Fruit fly (Drosophila melanogaster) whole organism, embryonic: ENCODE results near the gene Ccz1.

Experiments used
- ATbp ChIP-seq: fragments of 200-800 bp; sonication (Bioruptor generic); optimal IDR thresholded peaks from 2 replicates; lab custom pipeline; 2017; ENCODE audit warnings: missing biosample characterization, mild to moderate bottlenecking, missing genetic modification characterization, missing genetic modification reagents
- Awh ChIP-seq: fragments of 200-800 bp; sonication (Bioruptor generic); IDR thresholded peaks from 2 replicates; pipeline ENCODE4, ENCODE4 v1.3.6; 2022; ENCODE audit warnings: missing biosample characterization, missing genetic modification characterization
- CG10209 ChIP-seq: fragments of 200-800 bp; sonication (Bioruptor generic); optimal IDR thresholded peaks from 3 replicates; lab custom pipeline; 2017; ENCODE audit warnings: missing biosample characterization, mild to moderate bottlenecking, missing genetic modification characterization, missing genetic modification reagents
- CG10274 ChIP-seq: fragments of 200-800 bp; sonication (Bioruptor generic); optimal IDR thresholded peaks from 3 replicates; lab custom pipeline; 2017; ENCODE audit warnings: missing biosample characterization, mild to moderate bottlenecking, missing genetic modification characterization
- CG11398 ChIP-seq: fragments of 200-800 bp; sonication (Bioruptor generic); optimal IDR thresholded peaks from 2 replicates; lab custom pipeline; 2016; ENCODE audit warnings: missing biosample characterization, missing genetic modification characterization
- CG11695 ChIP-seq: fragments of 200-800 bp; sonication (Bioruptor generic); IDR thresholded peaks from 3 replicates; pipeline ENCODE4 v1.3.6; 2022; ENCODE audit warnings: missing biosample characterization, missing genetic modification characterization
- CG12104 ChIP-seq: fragments of 200-800 bp; sonication (Bioruptor generic); optimal IDR thresholded peaks from 3 replicates; lab custom pipeline; 2016; ENCODE audit warnings: missing biosample characterization, missing genetic modification characterization
- CG13123 ChIP-seq: fragments of 200-800 bp; sonication (Bioruptor generic); optimal IDR thresholded peaks from 2 replicates; lab custom pipeline; 2016; ENCODE audit warnings: missing biosample characterization, missing genetic modification characterization
- CG14014 ChIP-seq: fragments of 200-800 bp; sonication (Bioruptor generic); IDR thresholded peaks from 2 replicates; pipeline ENCODE4 v1.3.6; 2022; ENCODE audit warnings: missing biosample characterization, missing genetic modification characterization
- CG15011 ChIP-seq: fragments of 200-800 bp; sonication (Bioruptor generic); optimal IDR thresholded peaks from 3 replicates; lab custom pipeline; 2018; ENCODE audit warnings: missing biosample characterization, mild to moderate bottlenecking, missing genetic modification characterization
- CG2120 ChIP-seq: fragments of 200-800 bp; sonication (Bioruptor generic); optimal IDR thresholded peaks from 3 replicates; lab custom pipeline; 2016; ENCODE audit warnings: missing biosample characterization, missing genetic modification characterization
- CG2875 ChIP-seq: fragments of 200-800 bp; sonication (Bioruptor generic); optimal IDR thresholded peaks from 2 replicates; lab custom pipeline; 2017; ENCODE audit warnings: missing biosample characterization, mild to moderate bottlenecking, missing genetic modification characterization, missing genetic modification reagents
- CG2889 ChIP-seq: fragments of 200-800 bp; sonication (Bioruptor generic); IDR thresholded peaks from 3 replicates; pipeline ENCODE4 v1.3.6; 2022; ENCODE audit warnings: missing biosample characterization, missing genetic modification characterization
- CG30020 ChIP-seq: fragments of 200-800 bp; optimal IDR thresholded peaks from 2 replicates; lab custom pipeline; 2019; ENCODE audit warnings: missing biosample characterization, mild to moderate bottlenecking, missing genetic modification characterization, moderate library complexity
- CG30431 ChIP-seq: fragments of 200-800 bp; sonication (Bioruptor generic); optimal IDR thresholded peaks from 2 replicates; lab custom pipeline; 2017; ENCODE audit warnings: missing biosample characterization, missing genetic modification characterization
- CG34376 ChIP-seq: fragments of 200-800 bp; sonication (Bioruptor generic); optimal IDR thresholded peaks from 2 replicates; lab custom pipeline; 2018; ENCODE audit warnings: missing biosample characterization, mild to moderate bottlenecking, missing genetic modification characterization
- CG4854 ChIP-seq: fragments of 200-800 bp; sonication (Bioruptor generic); optimal IDR thresholded peaks from 2 replicates; lab custom pipeline; 2016; ENCODE audit warnings: missing biosample characterization, missing genetic modification characterization, inconsistent platforms
- CG5953 ChIP-seq: fragments of 200-800 bp; sonication (Bioruptor generic); IDR thresholded peaks from 2 replicates; pipeline ENCODE4 v1.3.6; 2022; ENCODE audit warnings: missing biosample characterization, missing genetic modification characterization
- CG6813 ChIP-seq: fragments of 200-800 bp; sonication (Bioruptor generic); optimal IDR thresholded peaks from 2 replicates; lab custom pipeline; 2017; ENCODE audit warnings: missing biosample characterization, missing genetic modification characterization, mild to moderate bottlenecking, moderate library complexity, missing genetic modification reagents
- CG7786 ChIP-seq: fragments of 200-800 bp; sonication (Bioruptor generic); optimal IDR thresholded peaks from 2 replicates; lab custom pipeline; 2016; ENCODE audit warnings: missing biosample characterization, missing genetic modification characterization
- D19A ChIP-seq: fragments of 200-800 bp; optimal IDR thresholded peaks from 3 replicates; lab custom pipeline; 2019; ENCODE audit warnings: missing biosample characterization, mild to moderate bottlenecking, missing genetic modification characterization, moderate library complexity
- Dref ChIP-seq: fragments of 200-800 bp; sonication (Bioruptor generic); IDR thresholded peaks from 2 replicates; pipeline ENCODE4 v1.3.6; 2022; ENCODE audit warnings: missing biosample characterization, missing genetic modification characterization
- GATAe ChIP-seq: fragments of 200-800 bp; sonication (Bioruptor generic); conservative IDR thresholded peaks from 2 replicates; pipeline ENCODE4 v1.3.6; 2022; ENCODE audit warnings: missing biosample characterization, missing genetic modification characterization
- H2.0 ChIP-seq: fragments of 200-800 bp; sonication (Bioruptor generic); IDR thresholded peaks from 2 replicates; pipeline ENCODE4 v1.3.6; 2022; ENCODE audit warnings: missing biosample characterization, missing genetic modification characterization
- Hr51 ChIP-seq, 2 experiments: fragments of 200-800 bp; sonication (Bioruptor generic); optimal IDR thresholded peaks; 2 replicates in 1 of 2; 3 replicates in 1 of 2; lab custom pipeline; 2016 to 2018; ENCODE audit warnings: missing biosample characterization in 2 of 2, missing genetic modification characterization in 2 of 2, mild to moderate bottlenecking in 1 of 2, moderate library complexity in 1 of 2
- MESR4 ChIP-seq: fragments of 200-800 bp; sonication (Bioruptor generic); optimal IDR thresholded peaks from 2 replicates; lab custom pipeline; 2018; ENCODE audit warnings: missing biosample characterization, mild to moderate bottlenecking, missing genetic modification characterization, moderate library complexity
- Meics ChIP-seq: fragments of 200-800 bp; sonication (Bioruptor generic); optimal IDR thresholded peaks from 2 replicates; lab custom pipeline; 2017; ENCODE audit warnings: missing biosample characterization, mild to moderate bottlenecking, missing genetic modification characterization
- Myb ChIP-seq: fragments of 200-800 bp; sonication (Bioruptor generic); optimal IDR thresholded peaks from 2 replicates; lab custom pipeline; 2016; ENCODE audit warnings: missing biosample characterization, missing genetic modification characterization
- Optix ChIP-seq: fragments of 200-800 bp; sonication (Bioruptor generic); IDR thresholded peaks from 3 replicates; pipeline ENCODE4 v1.3.6; 2022; ENCODE audit warnings: missing biosample characterization, missing genetic modification characterization
- Poxn ChIP-seq: fragments of 200-800 bp; sonication (Bioruptor generic); IDR thresholded peaks from 2 replicates; pipeline ENCODE4 v1.3.6; 2022; ENCODE audit warnings: missing biosample characterization, missing genetic modification characterization
- Sox100B ChIP-seq: fragments of 200-800 bp; sonication (Bioruptor generic); optimal IDR thresholded peaks from 3 replicates; lab custom pipeline; 2018; ENCODE audit warnings: missing biosample characterization, mild to moderate bottlenecking, missing genetic modification characterization
- Sry-δ ChIP-seq: fragments of 200-800 bp; sonication (Bioruptor generic); optimal IDR thresholded peaks from 2 replicates; lab custom pipeline; 2016; ENCODE audit warnings: missing biosample characterization, missing genetic modification characterization
- Ssrp ChIP-seq: fragments of 200-800 bp; sonication (Bioruptor generic); optimal IDR thresholded peaks from 2 replicates; lab custom pipeline; 2018; ENCODE audit warnings: missing biosample characterization, mild to moderate bottlenecking, missing genetic modification characterization, moderate library complexity
- Taf1 ChIP-seq: fragments of 200-800 bp; sonication (Bioruptor generic); IDR thresholded peaks from 2 replicates; pipeline ENCODE4 v1.3.6; 2022; ENCODE audit warnings: missing biosample characterization, missing genetic modification characterization
- Xrp1 ChIP-seq: fragments of 200-800 bp; sonication (Bioruptor generic); IDR thresholded peaks from 2 replicates; pipeline ENCODE4 v1.3.6; 2022; ENCODE audit warnings: missing biosample characterization, missing genetic modification characterization
- cato ChIP-seq: fragments of 200-800 bp; sonication (Bioruptor generic); optimal IDR thresholded peaks from 2 replicates; lab custom pipeline; 2016; ENCODE audit warnings: missing biosample characterization, missing genetic modification characterization, borderline replicate concordance
- esg ChIP-seq: fragments of 200-800 bp; sonication (Bioruptor generic); conservative IDR thresholded peaks from 2 replicates; pipeline ENCODE4 v1.3.6; 2022; ENCODE audit warnings: missing biosample characterization, missing genetic modification characterization
- ftz-f1 ChIP-seq: fragments of 200-800 bp; sonication (Bioruptor generic); optimal IDR thresholded peaks from 2 replicates; lab custom pipeline; 2016; ENCODE audit warnings: missing biosample characterization, missing genetic modification characterization
- hkb ChIP-seq, 2 experiments: fragments of 200-800 bp in 1 of 2; fragments of >200 bp in 1 of 2; sonication (Bioruptor generic) in 1 of 2; IDR thresholded peaks in 1 of 2; optimal IDR thresholded peaks in 1 of 2; 2 replicates each; pipeline versions ENCODE4 v1.3.6 to Lab custom; 2017 to 2022; ENCODE audit warnings: missing biosample characterization in 1 of 2, missing genetic modification characterization in 1 of 2
- klu ChIP-seq: fragments of 200-800 bp; sonication (Bioruptor generic); IDR thresholded peaks from 2 replicates; pipeline ENCODE4 v1.3.6; 2022; ENCODE audit warnings: missing biosample characterization, missing genetic modification characterization
- knrl ChIP-seq: fragments of 200-800 bp; sonication (Bioruptor generic); IDR thresholded peaks from 3 replicates; pipeline ENCODE4 v1.3.6; 2022; ENCODE audit warnings: missing biosample characterization, missing genetic modification characterization; ENCODE audit not compliant: partially characterized antibody
- luna ChIP-seq: fragments of 200-800 bp; sonication (Bioruptor generic); optimal IDR thresholded peaks from 2 replicates; lab custom pipeline; 2016; ENCODE audit warnings: missing biosample characterization, missing genetic modification characterization
- nau ChIP-seq: fragments of 200-800 bp; sonication (Bioruptor generic); optimal IDR thresholded peaks from 3 replicates; lab custom pipeline; 2017; ENCODE audit warnings: missing biosample characterization, mild to moderate bottlenecking, missing genetic modification characterization, missing genetic modification reagents
- nerfin-1 ChIP-seq: fragments of 200-800 bp; sonication (Bioruptor generic); optimal IDR thresholded peaks from 3 replicates; lab custom pipeline; 2019; ENCODE audit warnings: missing biosample characterization, mild to moderate bottlenecking, missing genetic modification characterization, moderate library complexity
- pita ChIP-seq: fragments of 200-800 bp; sonication (Bioruptor generic); optimal IDR thresholded peaks from 2 replicates; lab custom pipeline; 2017; ENCODE audit warnings: missing biosample characterization, mild to moderate bottlenecking, missing genetic modification characterization
- slp2 ChIP-seq: fragments of 200-800 bp; sonication (Bioruptor generic); optimal IDR thresholded peaks from 2 replicates; lab custom pipeline; 2016; ENCODE audit warnings: missing biosample characterization, missing genetic modification characterization
- so ChIP-seq: fragments of 200-800 bp; sonication (Bioruptor generic); IDR thresholded peaks from 3 replicates; pipeline ENCODE4 v1.3.6; 2022; ENCODE audit warnings: missing biosample characterization, missing genetic modification characterization
- unc-4 ChIP-seq: fragments of 200-800 bp; sonication (Bioruptor generic); IDR thresholded peaks from 2 replicates; pipeline ENCODE4 v1.3.6; 2022; ENCODE audit warnings: missing biosample characterization, missing genetic modification characterization; ENCODE audit not compliant: partially characterized antibody
- vvl ChIP-seq: fragments of 200-800 bp; sonication (Bioruptor generic); IDR thresholded peaks from 2 replicates; pipeline ENCODE4 v1.3.6; 2022; ENCODE audit warnings: missing biosample characterization, missing genetic modification characterization

Ccz1 gene

dm6 chr3L:3935567-3936207 is 36.7 kb upstream of the Ccz1 start, which contains the start of gene Eip63F-1 (continued):
- TF ChIP-seq CG15011 (GFP tag; lab: Kevin White, UChicago) (peak; percentile 63), nerfin-1 (tag; lab: Kevin White, UChicago) (peak; percentile 56), CG13123 (GFP tag; lab: Kevin White, UChicago) (peak; percentile 4), nau (GFP tag; lab: Kevin White, UChicago) (peak; percentile 39), ftz-f1 (GFP tag; lab: Kevin White, UChicago) (no peak), D19A (tag; lab: Kevin White, UChicago) (peak; percentile 57), CG11695 (GFP tag; lab: Robert Waterston, UW) (peak; percentile 40; the same call in 2 of the 3 replicates), Myb (GFP tag; lab: Kevin White, UChicago) (no peak), CG34376 (GFP tag; lab: Kevin White, UChicago) (peak; percentile 22), Ssrp (tag; lab: Kevin White, UChicago) (peak; percentile 71), CG11398 (no peak), slp2 (no peak), CG4854 (GFP tag; lab: Kevin White, UChicago) (no peak), Awh (GFP tag; lab: Robert Waterston, UW) (no peak), CG12104 (GFP tag; lab: Kevin White, UChicago) (peak; percentile 43), Sox100B (GFP tag; lab: Kevin White, UChicago) (peak; percentile 85), CG6813 (GFP tag; lab: Kevin White, UChicago) (no peak), CG2120 (GFP tag; lab: Kevin White, UChicago) (peak; percentile 58), Hr51 (GFP tag; optimal IDR thresholded peaks at IDR 0.05; lab: Kevin White, UChicago) (peak in 1 of 2 experiments; percentile 85), CG10274 (GFP tag; lab: Kevin White, UChicago) (peak; percentile 36), Poxn (GFP tag; lab: Robert Waterston, UW) (0 out of 2 replicates have a peak, but pooled peaks have one; percentile 7), CG2875 (GFP tag; lab: Kevin White, UChicago) (no peak), CG7786 (GFP tag; lab: Kevin White, UChicago) (peak; percentile 31), Optix (GFP tag; lab: Robert Waterston, UW) (no peak), Taf1 (no peak), Dref (GFP tag; lab: Robert Waterston, UW) (no peak), MESR4 (GFP tag; lab: Kevin White, UChicago) (no peak), klu (peak; percentile 39; the same call in 1 of the 2 replicates), H2.0 (GFP tag; lab: Robert Waterston, UW) (peak; percentile 51; the same call in 1 of the 2 replicates), CG14014 (GFP tag; lab: Robert Waterston, UW) (peak; percentile 29; the same call in 1 of the 2 replicates), CG2889 (no peak), unc-4 (GFP tag; lab: Robert Waterston, UW) (no peak), luna (GFP tag; lab: Kevin White, UChicago) (no peak), esg (GFP tag; lab: Robert Waterston, UW) (peak; percentile 54), CG10209 (GFP tag; lab: Kevin White, UChicago) (peak; percentile 65), CG30431 (GFP tag; lab: Kevin White, UChicago) (peak; percentile 2), GATAe (GFP tag; lab: Robert Waterston, UW) (no peak), hkb (optimal IDR thresholded peaks at IDR 0.05; lab: Kevin White, UChicago) (no peak), hkb (GFP tag; IDR thresholded peaks at IDR 0.05; lab: Robert Waterston, UW) (0 out of 2 replicates have a peak, but pooled peaks have one; percentile 9), so (GFP tag; lab: Robert Waterston, UW) (0 out of 3 replicates have a peak, but pooled peaks have one; percentile 12), Meics (GFP tag; lab: Kevin White, UChicago) (peak; percentile 78), CG5953 (peak; percentile 37; the same call in 1 of the 2 replicates), vvl (GFP tag; lab: Robert Waterston, UW) (peak; percentile 52), pita (GFP tag; lab: Kevin White, UChicago) (no peak), CG30020 (tag; lab: Kevin White, UChicago) (no peak), Sry-δ (peak; percentile 5), ATbp (peak; percentile 51), cato (GFP tag; lab: Kevin White, UChicago) (peak; percentile 46), knrl (GFP tag; lab: Robert Waterston, UW) (no peak), Xrp1 (GFP tag; lab: Robert Waterston, UW) (peak; percentile 19; the same call in 1 of the 2 replicates)
